Worm (Caenorhabditis elegans) whole organism, young adult: ENCODE measurements around the gene ops-1.
A peak's percentile ranks its signal among the peaks of the same experiment; 100 is the strongest.

ENCODE experiments used
- Y53F4B.3 ChIP-seq: fragments of 200-800 bp; sonication (Bioruptor generic); IDR thresholded peaks from 2 replicates; pipeline ENCODE4 v1.3.6; 2022; ENCODE audit warnings: missing genetic modification reagents, missing genetic modification characterization, missing compliant biosample characterization
- Y53G8AR.9 ChIP-seq: fragments of 200-800 bp; sonication (Bioruptor generic); conservative IDR thresholded peaks from 2 replicates; pipeline ENCODE4 v1.3.6; 2022; ENCODE audit warnings: missing genetic modification reagents, missing genetic modification characterization, missing compliant biosample characterization
- bed-1 ChIP-seq: fragments of 200-800 bp; sonication (Bioruptor generic); IDR thresholded peaks from 2 replicates; pipeline ENCODE4 v1.3.6; 2022; ENCODE audit warnings: missing genetic modification reagents, missing genetic modification characterization, missing compliant biosample characterization
- cebp-1 ChIP-seq, 2 experiments: fragments of 200-800 bp in 1 of 2; sonication (Bioruptor generic) in 1 of 2; sonication (generic microtip) in 1 of 2; IDR thresholded peaks in 1 of 2; optimal IDR thresholded peaks in 1 of 2; 2 replicates each; pipeline versions ENCODE4 v1.3.6 to Lab custom; 2017 to 2022; ENCODE audit warnings: missing compliant biosample characterization in 2 of 2, missing genetic modification characterization in 2 of 2, mild to moderate bottlenecking in 1 of 2, missing genetic modification reagents in 1 of 2, moderate library complexity in 1 of 2
- dpl-1 ChIP-seq: fragments of 150-350 bp; optimal IDR thresholded peaks from 2 replicates; lab custom pipeline; 2014; ENCODE audit warnings: missing biosample characterization, missing genetic modification reagents, missing genetic modification characterization
- him-1 ChIP-seq: sonication (generic microtip); optimal IDR thresholded peaks from 2 replicates; lab custom pipeline; 2016; ENCODE audit warnings: missing genotype, missing genetic modification reagents, missing genetic modification characterization, missing compliant biosample characterization
- hlh-26 ChIP-seq: fragments of 200-800 bp; sonication (Bioruptor generic); conservative IDR thresholded peaks from 2 replicates; pipeline ENCODE4 v1.3.6; 2022; ENCODE audit warnings: missing genetic modification reagents, missing genetic modification characterization, missing compliant biosample characterization
- hmg-20 ChIP-seq: fragments of 200-800 bp; sonication (Bioruptor generic); IDR thresholded peaks from 2 replicates; pipeline ENCODE4 v1.3.6; 2022; ENCODE audit warnings: missing genetic modification reagents, missing genetic modification characterization, missing compliant biosample characterization
- sea-2 ChIP-seq: fragments of 200-800 bp; sonication (Bioruptor generic); IDR thresholded peaks from 2 replicates; pipeline ENCODE4 v1.3.6; 2022; ENCODE audit warnings: missing genetic modification characterization, missing compliant biosample characterization
- snpc-4 ChIP-seq, 5 experiments: fragments of 150-350 bp in 1 of 5; sonication (generic microtip) in 4 of 5; optimal IDR thresholded peaks; 2 replicates each; lab custom pipeline; 2014 to 2018; ENCODE audit warnings: missing genetic modification characterization in 5 of 5, missing biosample characterization in 3 of 5, antibody characterized with exemption in 2 of 5, mild to moderate bottlenecking in 2 of 5, missing compliant biosample characterization in 2 of 5, missing genotype in 2 of 5, moderate library complexity in 2 of 5, missing genetic modification reagents in 1 of 5
- unc-62 ChIP-seq: fragments of 150-350 bp; optimal IDR thresholded peaks from 2 replicates; lab custom pipeline; 2014; ENCODE audit warnings: missing biosample characterization, missing genetic modification reagents, missing genetic modification characterization
- ztf-26 ChIP-seq: sonication (generic microtip); optimal IDR thresholded peaks from 2 replicates; lab custom pipeline; 2017; ENCODE audit warnings: missing genetic modification characterization, missing compliant biosample characterization

DNA sequence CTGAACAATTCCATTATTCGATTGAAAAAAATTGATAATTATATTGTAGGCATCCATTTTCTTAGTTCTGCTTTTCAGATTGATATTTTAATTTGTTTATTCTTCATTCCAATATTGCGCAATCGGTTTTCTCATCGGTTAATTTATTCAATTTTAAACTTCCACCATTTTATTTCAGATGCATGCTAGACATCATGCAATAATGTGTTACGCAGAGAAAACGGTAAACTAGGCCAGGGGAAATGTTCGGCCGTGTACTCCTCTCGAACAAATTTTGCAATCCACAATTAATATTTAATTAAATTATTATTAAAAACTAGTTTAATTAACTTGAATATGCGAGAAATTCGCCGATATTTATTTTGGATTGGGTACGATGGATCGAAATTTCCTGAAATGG, 37.5 kb upstream of the ops-1 start, which contains the start of gene Y73B6BL.29:
- TF ChIP-seq dpl-1 (GFP tag; lab: Kevin White, UChicago), result peak; percentile 80
- TF ChIP-seq snpc-4 (GFP tag; optimal IDR thresholded peaks at IDR 0.05; lab: Kevin White, UChicago), result peak; percentile 74
- peak; percentile 54 to 87 (median 78) for TF ChIP-seq snpc-4 (tag; optimal IDR thresholded peaks at IDR 0.05; lab: Kevin White, UChicago)
- peak; percentile 1 for TF ChIP-seq ztf-26 (tag; lab: Kevin White, UChicago)
- TF ChIP-seq bed-1 (GFP tag; lab: Robert Waterston, UW), result 0 out of 2 replicates have a peak, but pooled peaks have one; percentile 63
- TF ChIP-seq sea-2, result 0 out of 2 replicates have a peak, but pooled peaks have one; percentile 58
- peak; percentile 45 for TF ChIP-seq him-1 (tag; lab: Kevin White, UChicago)
- no peak for TF ChIP-seq unc-62
- peak; percentile 46 for TF ChIP-seq cebp-1 (GFP tag; IDR thresholded peaks at IDR 0.05; lab: Robert Waterston, UW)
- peak; percentile 84 for TF ChIP-seq cebp-1 (tag; optimal IDR thresholded peaks at IDR 0.05; lab: Kevin White, UChicago)
- TF ChIP-seq hmg-20 (GFP tag; lab: Robert Waterston, UW), result peak; percentile 80
- TF ChIP-seq hlh-26, result no peak
- TF ChIP-seq Y53F4B.3 (GFP tag; lab: Robert Waterston, UW), result no peak
- TF ChIP-seq Y53G8AR.9 (GFP tag; lab: Robert Waterston, UW), result peak; percentile 84
